Worm (Caenorhabditis elegans): Measurements from ENCODE around the gene math-37.

- no peak for TF ChIP-seq ztf-23 (GFP tag; IDR thresholded peaks at IDR 0.05)
- no peak for TF ChIP-seq ref-1 (GFP tag; conservative IDR thresholded peaks at IDR 0.05)
- TF ChIP-seq ztf-29 (GFP tag; IDR thresholded peaks at IDR 0.05) = no peak
- TF ChIP-seq tab-1 (GFP tag; IDR thresholded peaks at IDR 0.05) = no peak
- TF ChIP-seq flt-1 (GFP tag; IDR thresholded peaks at IDR 0.05) = no peak
- no peak for TF ChIP-seq T22C8.4 (GFP tag; IDR thresholded peaks at IDR 0.05)
These were observed 46.4 kb upstream of the math-37 start, which contains the start of gene fbxb-38 for ce11 chrII:2168374-2168773.

Measured in whole organism, midembryonic.